Fruit fly (Drosophila melanogaster) Kc167 (cell line): ENCODE data around the gene CG32243.

Experiments
- Myc ChIP-seq: fragments of >200 bp; optimal IDR thresholded peaks from 2 replicates; lab custom pipeline; 2017; ENCODE audit warnings: missing external identifiers
- Sin3A ChIP-seq: fragments of >200 bp; optimal IDR thresholded peaks from 2 replicates; lab custom pipeline; 2018; ENCODE audit warnings: missing external identifiers
- h ChIP-seq: fragments of >200 bp; optimal IDR thresholded peaks from 3 replicates; lab custom pipeline; 2018; ENCODE audit warnings: missing external identifiers
- insv ChIP-seq: fragments of >200 bp; optimal IDR thresholded peaks from 3 replicates; lab custom pipeline; 2018; ENCODE audit warnings: missing external identifiers
- psq ChIP-seq: fragments of >200 bp; optimal IDR thresholded peaks from 2 replicates; lab custom pipeline; 2017; ENCODE audit warnings: missing external identifiers
- ttk ChIP-seq: sonication (Bioruptor generic); optimal IDR thresholded peaks from 2 replicates; lab custom pipeline; 2017; ENCODE audit warnings: missing external identifiers

- TF ChIP-seq psq (lab: Kevin White, UChicago) (no peak), Sin3A (lab: Kevin White, UChicago) (no peak), h (lab: Kevin White, UChicago) (no peak), ttk (lab: Kevin White, UChicago) (no peak), insv (lab: Kevin White, UChicago) (no peak), Myc (lab: Kevin White, UChicago) (no peak)
Observed at dm6 chr3L:4554216-4554615, 13.2 kb upstream of the CG32243 start.
